Worm (Caenorhabditis elegans) whole organism, L4/young adult: Measurements from ENCODE around the gene D2023.4.

Experiments
- W03F9.2 ChIP-seq: fragments of 150-350 bp; optimal IDR thresholded peaks from 2 replicates; lab custom pipeline; 2014; ENCODE audit warnings: missing biosample characterization, missing genetic modification characterization
- dao-5 ChIP-seq: sonication (generic microtip); optimal IDR thresholded peaks from 2 replicates; lab custom pipeline; 2016; ENCODE audit warnings: missing genotype, missing genetic modification characterization, moderate library complexity, missing compliant biosample characterization
- him-1 ChIP-seq: sonication (generic microtip); optimal IDR thresholded peaks from 2 replicates; lab custom pipeline; 2016; ENCODE audit warnings: missing genotype, missing genetic modification reagents, missing genetic modification characterization, missing compliant biosample characterization

The D2023.4 gene

DNA sequence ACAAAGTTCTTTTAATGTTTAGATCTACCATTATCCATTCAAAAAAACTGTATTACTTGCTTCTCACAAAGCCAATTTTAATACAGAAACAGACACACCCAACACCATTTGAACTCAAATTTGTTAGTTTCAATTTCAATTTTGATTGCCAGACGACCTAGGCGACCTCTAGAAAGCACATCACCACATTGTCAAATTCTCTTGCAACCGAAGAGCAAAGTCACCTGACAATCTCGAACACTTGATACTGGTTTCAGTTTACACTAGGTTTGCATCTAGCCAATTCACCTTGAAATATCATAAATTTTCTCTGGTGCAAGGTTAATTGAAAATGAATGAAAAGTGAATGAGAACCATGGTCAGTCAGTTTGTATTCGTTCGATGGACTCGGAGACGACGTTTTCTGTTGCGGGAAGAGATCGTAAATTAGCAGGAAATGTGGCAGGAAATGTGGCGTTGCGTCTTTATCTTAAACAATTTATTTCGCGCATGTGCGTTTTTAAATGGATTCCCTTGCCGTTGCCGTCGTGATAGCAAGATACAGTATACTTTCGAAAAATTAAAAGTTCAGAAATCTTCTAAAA lies 28.2 kb downstream of the D2023.4 start:
- no peak for TF ChIP-seq W03F9.2 (tag; lab: Kevin White, UChicago)
- TF ChIP-seq him-1 (tag; lab: Kevin White, UChicago): no peak
- no peak for TF ChIP-seq dao-5 (tag; lab: Kevin White, UChicago)

DNA sequence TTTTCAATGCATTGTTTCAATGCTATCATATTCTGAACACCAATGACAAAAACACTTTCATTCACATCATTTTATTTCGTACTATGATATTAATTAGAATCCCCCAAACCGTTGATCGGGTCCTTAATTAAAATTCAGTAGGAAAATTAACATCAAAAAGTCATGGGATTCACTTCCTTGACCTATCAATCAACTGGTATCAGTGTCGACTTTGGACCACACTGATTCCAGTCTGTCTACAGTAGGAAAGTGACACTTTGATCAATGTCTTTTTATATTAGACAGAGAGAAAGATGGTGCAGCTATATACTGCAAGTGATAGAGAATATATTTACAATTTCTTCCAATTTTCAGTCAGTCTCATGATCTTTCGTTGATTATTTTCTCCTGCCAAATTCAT lies 29.2 kb downstream of the D2023.4 start:
- TF ChIP-seq W03F9.2 (tag; lab: Kevin White, UChicago) (no peak), dao-5 (tag; lab: Kevin White, UChicago) (no peak), him-1 (tag; lab: Kevin White, UChicago) (no peak)

- TF ChIP-seq W03F9.2 (tag; lab: Kevin White, UChicago) (no peak), dao-5 (tag; lab: Kevin White, UChicago) (no peak), him-1 (tag; lab: Kevin White, UChicago) (no peak)
Measured at ce11 chrV:11795352-11795751, 30.2 kb downstream of the D2023.4 start.

DNA sequence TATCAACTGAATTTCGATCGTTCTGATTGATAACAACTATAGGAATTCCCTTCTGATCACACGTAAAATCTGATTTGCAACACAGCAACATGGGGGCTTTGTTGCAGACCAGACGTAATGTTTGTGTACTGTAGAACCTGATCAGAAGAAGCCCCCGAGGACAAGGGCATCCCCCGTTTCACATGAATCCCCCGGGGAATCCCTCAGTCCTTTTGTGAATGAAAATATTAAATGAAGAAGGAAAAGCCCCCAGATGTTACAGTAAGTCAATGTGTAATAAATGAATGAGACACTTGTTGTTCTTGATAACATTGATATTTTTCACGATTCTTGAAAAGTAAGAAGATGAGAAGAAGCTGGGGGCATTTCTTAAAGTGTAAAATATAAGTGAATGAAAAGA lies 31.4 kb downstream of the D2023.4 start:
- TF ChIP-seq dao-5 (tag; lab: Kevin White, UChicago) (no peak), him-1 (tag; lab: Kevin White, UChicago) (no peak), W03F9.2 (tag; lab: Kevin White, UChicago) (no peak)

DNA sequence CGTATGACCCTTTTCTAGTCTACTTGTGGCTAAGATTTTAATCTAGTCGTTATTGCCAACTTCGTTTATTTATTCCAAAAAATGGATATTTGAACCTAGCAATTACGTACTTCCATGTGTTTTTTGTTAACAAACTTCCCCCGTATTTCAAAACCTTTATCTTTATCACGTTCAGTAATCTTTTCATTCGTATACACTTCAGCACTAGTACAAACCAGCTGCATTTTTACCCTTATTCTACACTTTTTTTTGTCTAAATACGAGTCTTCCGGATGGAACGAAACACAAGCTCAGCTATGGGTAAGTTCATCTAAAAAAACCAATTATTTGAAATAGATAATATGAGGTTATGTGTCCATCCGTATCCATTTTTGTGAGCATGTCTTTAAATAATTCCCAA lies 36.1 kb downstream of the D2023.4 start, which contains the start of gene D2023.1:
Gene D2023.1 (plus strand): TSS at position 77 of the 400 bp plus-strand sequence.
- no peak for TF ChIP-seq dao-5 (tag; lab: Kevin White, UChicago)
- TF ChIP-seq him-1 (tag; lab: Kevin White, UChicago): no peak
- TF ChIP-seq W03F9.2 (tag; lab: Kevin White, UChicago): no peak

- peak; percentile 31 for TF ChIP-seq W03F9.2 (tag; lab: Kevin White, UChicago)
- TF ChIP-seq dao-5 (tag; lab: Kevin White, UChicago): no peak
- TF ChIP-seq him-1 (tag; lab: Kevin White, UChicago): no peak
Measured at ce11 chrV:11787742-11788238, 37.8 kb downstream of the D2023.4 start, which contains the start of gene F55A11.8. Gene F55A11.8 (plus strand): TSS chrV:11788188.

- no peak for TF ChIP-seq dao-5 (tag; lab: Kevin White, UChicago)
- TF ChIP-seq W03F9.2 (tag; lab: Kevin White, UChicago): no peak
Measured at ce11 chrV:11787258-11787657, 38.3 kb downstream of the D2023.4 start, which contains the start of gene F55A11.7. Gene F55A11.7 (minus strand): TSS chrV:11787443.

DNA sequence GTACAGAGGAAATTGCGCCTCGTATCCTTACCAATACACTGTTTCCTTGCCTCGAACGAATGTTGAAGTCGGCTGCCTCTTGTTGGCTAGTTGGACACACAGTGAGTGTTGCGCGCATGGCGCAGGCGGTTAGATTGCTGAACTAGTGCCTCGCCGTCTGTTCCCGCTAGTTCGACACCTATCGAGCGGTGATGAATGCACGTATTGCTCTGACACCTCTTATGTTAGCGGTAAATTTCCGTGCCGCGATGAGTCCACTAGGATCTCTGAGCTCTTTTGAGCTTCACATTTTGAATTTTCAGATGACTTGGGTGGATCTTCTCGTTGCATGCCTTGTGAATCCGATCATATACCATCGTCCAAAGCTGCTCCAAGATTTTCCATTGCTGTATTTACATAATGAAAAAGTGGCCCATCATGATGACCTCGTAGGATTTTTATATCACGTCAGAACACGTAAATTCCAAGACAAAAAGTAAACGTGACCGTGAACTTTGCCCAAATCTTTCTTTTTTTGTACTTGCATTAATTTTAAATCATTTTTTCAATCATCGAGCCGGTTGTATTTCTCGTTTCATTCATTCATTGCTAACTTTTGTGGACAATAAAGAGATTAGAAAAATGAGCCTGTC lies 42.6 kb downstream of the D2023.4 start, which contains the start of gene F55A11.11:
Gene F55A11.11 (plus strand): TSS at position 341 of the 632 bp plus-strand sequence.
- TF ChIP-seq W03F9.2 (tag; lab: Kevin White, UChicago) (peak; percentile 78), dao-5 (tag; lab: Kevin White, UChicago) (peak; percentile 82), him-1 (tag; lab: Kevin White, UChicago) (peak; percentile 72)

ce11 chrV:11779810-11780209 lies 45.8 kb downstream of the D2023.4 start:
- TF ChIP-seq W03F9.2 (tag; lab: Kevin White, UChicago) (no peak), dao-5 (tag; lab: Kevin White, UChicago) (no peak), him-1 (tag; lab: Kevin White, UChicago) (no peak)

DNA sequence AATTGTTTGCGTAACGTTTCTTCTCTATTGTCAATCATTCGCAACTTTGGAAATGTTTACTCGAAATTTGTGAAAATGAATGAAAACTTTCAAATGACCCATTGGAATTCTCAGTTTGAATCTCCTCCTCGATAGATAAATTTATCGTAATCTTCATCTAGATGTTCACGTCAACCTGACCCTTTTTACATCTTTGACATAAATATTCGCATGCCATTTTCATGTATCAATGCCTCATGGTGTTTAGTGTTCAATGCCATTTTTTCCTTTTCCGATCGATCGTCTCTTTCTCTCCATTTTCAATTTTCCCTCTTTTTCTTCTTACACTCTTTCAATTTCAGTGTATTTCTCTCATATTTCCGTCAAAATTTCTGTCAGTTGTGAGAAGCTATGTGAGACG lies 46.3 kb downstream of the D2023.4 start:
- TF ChIP-seq him-1 (tag; lab: Kevin White, UChicago): no peak

DNA sequence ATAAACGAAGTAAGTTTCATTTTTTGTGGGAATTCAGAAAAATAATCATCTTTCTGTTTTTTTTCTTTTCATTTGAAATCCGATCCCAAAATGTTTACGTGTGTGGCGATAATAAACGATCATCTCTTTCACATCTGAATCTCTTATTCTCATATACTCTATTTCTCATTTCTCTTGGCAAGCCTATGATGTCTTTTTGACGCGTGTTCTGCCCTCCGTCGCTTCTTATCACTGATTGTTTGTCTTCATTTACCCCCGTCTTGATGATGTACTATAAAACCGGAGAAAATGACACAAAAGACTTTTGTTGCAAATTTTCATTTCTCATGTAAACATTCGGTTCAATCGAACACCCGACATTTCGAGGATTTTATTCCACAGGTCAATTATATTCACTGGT lies 47.7 kb downstream of the D2023.4 start:
- TF ChIP-seq dao-5 (tag; lab: Kevin White, UChicago) (no peak), W03F9.2 (tag; lab: Kevin White, UChicago) (no peak), him-1 (tag; lab: Kevin White, UChicago) (no peak)

- TF ChIP-seq W03F9.2 (tag; lab: Kevin White, UChicago) (no peak), dao-5 (tag; lab: Kevin White, UChicago) (no peak), him-1 (tag; lab: Kevin White, UChicago) (no peak)
Measured at ce11 chrV:11776538-11776937, 49.0 kb downstream of the D2023.4 start, which contains the start of gene F55A11.6. Gene F55A11.6 (plus strand): TSS chrV:11776838.
